Fruit fly (Drosophila melanogaster) whole organism, prepupa: Measurements from ENCODE around the gene JMJD4.

Source experiments
- Blimp-1 ChIP-seq: fragments of 200-800 bp; sonication (Bioruptor generic); optimal IDR thresholded peaks from 3 replicates; lab custom pipeline; 2017; ENCODE audit warnings: missing biosample characterization, missing genetic modification characterization, mild to moderate bottlenecking, moderate library complexity, missing genetic modification reagents
- CG11294 ChIP-seq: fragments of 200-800 bp; sonication (Bioruptor generic); IDR thresholded peaks from 2 replicates; pipeline ENCODE4 v1.3.6; 2022; ENCODE audit warnings: missing biosample characterization, missing genetic modification characterization
- CG15336 ChIP-seq: fragments of 200-800 bp; sonication (Bioruptor generic); IDR thresholded peaks from 2 replicates; pipeline ENCODE4 v1.3.6; 2022; ENCODE audit warnings: missing biosample characterization, missing genetic modification characterization
- CG1621 ChIP-seq: fragments of 200-800 bp; sonication (Bioruptor generic); optimal IDR thresholded peaks from 3 replicates; lab custom pipeline; 2018; ENCODE audit warnings: missing biosample characterization, mild to moderate bottlenecking, missing genetic modification characterization
- CG16779 ChIP-seq: fragments of 200-800 bp; sonication (Bioruptor generic); optimal IDR thresholded peaks from 3 replicates; lab custom pipeline; 2017; ENCODE audit warnings: missing biosample characterization, mild to moderate bottlenecking, missing genetic modification characterization
- CG31627 ChIP-seq: fragments of 200-800 bp; sonication (Bioruptor generic); optimal IDR thresholded peaks from 3 replicates; lab custom pipeline; 2016; ENCODE audit warnings: missing biosample characterization, missing genetic modification characterization
- CG32006 ChIP-seq: fragments of 200-800 bp; sonication (Bioruptor generic); optimal IDR thresholded peaks from 3 replicates; lab custom pipeline; 2017; ENCODE audit warnings: missing biosample characterization, mild to moderate bottlenecking, missing genetic modification characterization
- CG4318 ChIP-seq: fragments of 200-800 bp; sonication (Bioruptor generic); optimal IDR thresholded peaks from 3 replicates; lab custom pipeline; 2017; ENCODE audit warnings: missing biosample characterization, mild to moderate bottlenecking, missing genetic modification characterization
- CG6163 ChIP-seq: fragments of 200-800 bp; sonication (Bioruptor generic); IDR thresholded peaks from 3 replicates; pipeline ENCODE4 v1.3.6; 2022; ENCODE audit warnings: missing biosample characterization, missing genetic modification characterization
- CG6792 ChIP-seq: fragments of 200-800 bp; sonication (Bioruptor generic); optimal IDR thresholded peaks from 3 replicates; lab custom pipeline; 2016; ENCODE audit warnings: missing biosample characterization, missing genetic modification characterization
- CG6854 ChIP-seq: fragments of 200-800 bp; sonication (Bioruptor generic); optimal IDR thresholded peaks from 2 replicates; lab custom pipeline; 2017; ENCODE audit warnings: missing biosample characterization, mild to moderate bottlenecking, missing genetic modification characterization
- CG7368 ChIP-seq: fragments of 200-800 bp; sonication (Bioruptor generic); optimal IDR thresholded peaks from 3 replicates; lab custom pipeline; 2016; ENCODE audit warnings: missing biosample characterization, missing genetic modification characterization
- CG8119 ChIP-seq: fragments of 200-800 bp; sonication (Bioruptor generic); IDR thresholded peaks from 3 replicates; pipeline ENCODE4 v1.3.6; 2022; ENCODE audit warnings: missing biosample characterization, missing genetic modification characterization
- Eip75B ChIP-seq: fragments of 200-800 bp; sonication (Bioruptor generic); optimal IDR thresholded peaks from 3 replicates; lab custom pipeline; 2016; ENCODE audit warnings: missing biosample characterization, missing genetic modification characterization
- Eip78C ChIP-seq: fragments of 200-800 bp; sonication (Bioruptor generic); peaks from one replicate; lab custom pipeline; 2016; ENCODE audit warnings: missing biosample characterization, missing genetic modification characterization
- Eip93F ChIP-seq: fragments of 200-800 bp; sonication (Bioruptor generic); optimal IDR thresholded peaks from 2 replicates; lab custom pipeline; 2016; ENCODE audit warnings: missing biosample characterization, mild to moderate bottlenecking, missing genetic modification characterization
- Gug ChIP-seq: fragments of 200-800 bp; sonication (Bioruptor generic); IDR thresholded peaks from 2 replicates; pipeline ENCODE4 v1.3.6; 2022; ENCODE audit warnings: missing biosample characterization, missing genetic modification characterization
- Hr38 ChIP-seq: sonication (Bioruptor generic); optimal IDR thresholded peaks from 2 replicates; lab custom pipeline; 2016; ENCODE audit warnings: missing biosample characterization, missing genetic modification characterization
- Hr39 ChIP-seq: fragments of 200-800 bp; sonication (Bioruptor generic); optimal IDR thresholded peaks from 2 replicates; lab custom pipeline; 2016; ENCODE audit warnings: missing biosample characterization, missing genetic modification characterization
- Hr4 ChIP-seq: fragments of 200-800 bp; sonication (Bioruptor generic); optimal IDR thresholded peaks from 3 replicates; lab custom pipeline; 2016; ENCODE audit warnings: missing biosample characterization, missing genetic modification characterization
- Lpt ChIP-seq: fragments of 200-800 bp; sonication (Bioruptor generic); optimal IDR thresholded peaks from 3 replicates; lab custom pipeline; 2016; ENCODE audit warnings: missing biosample characterization, missing genetic modification characterization
- OdsH ChIP-seq: fragments of 200-800 bp; sonication (Bioruptor generic); optimal IDR thresholded peaks from 3 replicates; lab custom pipeline; 2016; ENCODE audit warnings: missing biosample characterization, missing genetic modification characterization
- Sox102F ChIP-seq: fragments of 200-800 bp; sonication (Bioruptor generic); optimal IDR thresholded peaks from 2 replicates; lab custom pipeline; 2016; ENCODE audit warnings: missing biosample characterization, mild to moderate bottlenecking, missing genetic modification characterization
- Sox14 ChIP-seq: fragments of 200-800 bp; sonication (Bioruptor generic); optimal IDR thresholded peaks from 3 replicates; lab custom pipeline; 2016; ENCODE audit warnings: missing biosample characterization, missing genetic modification characterization
- Sox15 ChIP-seq: fragments of 200-800 bp; sonication (Bioruptor generic); optimal IDR thresholded peaks from 3 replicates; lab custom pipeline; 2016; ENCODE audit warnings: missing biosample characterization, missing genetic modification characterization
- achi ChIP-seq: fragments of 200-800 bp; sonication (Bioruptor generic); optimal IDR thresholded peaks from 3 replicates; lab custom pipeline; 2016; ENCODE audit warnings: missing biosample characterization, missing genetic modification characterization
- acj6 ChIP-seq: fragments of 200-800 bp; sonication (Bioruptor generic); optimal IDR thresholded peaks from 3 replicates; lab custom pipeline; 2016; ENCODE audit warnings: missing biosample characterization, missing genetic modification characterization
- cyc ChIP-seq: fragments of 200-800 bp; sonication (Bioruptor generic); optimal IDR thresholded peaks from 3 replicates; lab custom pipeline; 2016; ENCODE audit warnings: missing biosample characterization, missing genetic modification characterization
- dsx ChIP-seq: fragments of 200-800 bp; optimal IDR thresholded peaks from 3 replicates; lab custom pipeline; 2019; ENCODE audit warnings: missing biosample characterization, mild to moderate bottlenecking, missing genetic modification characterization, moderate library complexity; ENCODE audit not compliant: poor library complexity, severe bottlenecking
- fd59A ChIP-seq: fragments of 200-800 bp; sonication (Bioruptor generic); optimal IDR thresholded peaks from 2 replicates; lab custom pipeline; 2017; ENCODE audit warnings: missing biosample characterization, mild to moderate bottlenecking, missing genetic modification characterization, missing genetic modification reagents
- fd85E ChIP-seq: fragments of 200-800 bp; sonication (Bioruptor generic); optimal IDR thresholded peaks from 3 replicates; lab custom pipeline; 2016; ENCODE audit warnings: missing biosample characterization, missing genetic modification characterization
- fkh ChIP-seq: fragments of 200-800 bp; sonication (Bioruptor generic); optimal IDR thresholded peaks from 3 replicates; lab custom pipeline; 2017; ENCODE audit warnings: missing biosample characterization, mild to moderate bottlenecking, missing genetic modification characterization, moderate library complexity
- lz ChIP-seq: fragments of 200-800 bp; sonication (Bioruptor generic); optimal IDR thresholded peaks from 3 replicates; lab custom pipeline; 2016; ENCODE audit warnings: missing biosample characterization, missing genetic modification characterization
- net ChIP-seq: fragments of 200-800 bp; sonication (Bioruptor generic); optimal IDR thresholded peaks from 3 replicates; lab custom pipeline; 2016; ENCODE audit warnings: missing biosample characterization, missing genetic modification characterization
- spab ChIP-seq: fragments of 200-800 bp; sonication (Bioruptor generic); optimal IDR thresholded peaks from 2 replicates; lab custom pipeline; 2017; ENCODE audit warnings: missing biosample characterization, mild to moderate bottlenecking, missing genetic modification characterization, missing genetic modification reagents
- ss ChIP-seq, 2 experiments: fragments of 200-800 bp; sonication (Bioruptor generic); optimal IDR thresholded peaks; 2 replicates in 1 of 2; 3 replicates in 1 of 2; lab custom pipeline; 2017 to 2018; ENCODE audit warnings: mild to moderate bottlenecking in 2 of 2, missing biosample characterization in 2 of 2, missing genetic modification characterization in 2 of 2, moderate library complexity in 1 of 2
- svp ChIP-seq: fragments of 200-800 bp; sonication (Bioruptor generic); peaks from one replicate; lab custom pipeline; 2016; ENCODE audit warnings: missing biosample characterization, missing genetic modification characterization
- vri ChIP-seq: fragments of 200-800 bp; sonication (Bioruptor generic); optimal IDR thresholded peaks from 3 replicates; lab custom pipeline; 2016; ENCODE audit warnings: missing biosample characterization, mild to moderate bottlenecking, missing genetic modification characterization

The JMJD4 gene

dm6 chr2L:18145253-18145652, 13.8 kb downstream of the JMJD4 start (continued):
- TF ChIP-seq cyc (GFP tag; lab: Kevin White, UChicago) (peak; percentile 93), lz (GFP tag; lab: Kevin White, UChicago) (peak; percentile 93), achi (GFP tag; lab: Kevin White, UChicago) (peak; percentile 91), CG16779 (tag; lab: Kevin White, UChicago) (peak; percentile 70), Eip93F (GFP tag; lab: Kevin White, UChicago) (peak; percentile 81), dsx (GFP tag; lab: Kevin White, UChicago) (peak; percentile 89), CG32006 (GFP tag; lab: Kevin White, UChicago) (peak; percentile 82), Eip75B (GFP tag; lab: Kevin White, UChicago) (peak; percentile 91), ss (GFP tag; optimal IDR thresholded peaks at IDR 0.05; lab: Kevin White, UChicago) (peak; percentile 86 to 93), fd59A (GFP tag; lab: Kevin White, UChicago) (peak; percentile 87), Gug (GFP tag; lab: Robert Waterston, UW) (peak; percentile 62), Sox14 (GFP tag; lab: Kevin White, UChicago) (peak; percentile 93), CG1621 (tag; lab: Kevin White, UChicago) (peak; percentile 89), CG6163 (GFP tag; lab: Robert Waterston, UW) (peak; percentile 96), Sox102F (GFP tag; lab: Kevin White, UChicago) (peak; percentile 94), CG6792 (GFP tag; lab: Kevin White, UChicago) (peak; percentile 95), CG15336 (GFP tag; lab: Robert Waterston, UW) (peak; percentile 81), Hr38 (no peak), net (GFP tag; lab: Kevin White, UChicago) (peak; percentile 87), acj6 (GFP tag; lab: Kevin White, UChicago) (peak; percentile 95), Eip78C (GFP tag; lab: Kevin White, UChicago) (peak; percentile 97), Blimp-1 (GFP tag; lab: Kevin White, UChicago) (peak; percentile 75), CG7368 (GFP tag; lab: Kevin White, UChicago) (peak; percentile 90), OdsH (GFP tag; lab: Kevin White, UChicago) (peak; percentile 92), Hr4 (GFP tag; lab: Kevin White, UChicago) (peak; percentile 84), CG4318 (GFP tag; lab: Kevin White, UChicago) (peak; percentile 61), Lpt (GFP tag; lab: Kevin White, UChicago) (peak; percentile 78), CG31627 (peak; percentile 94), Hr39 (GFP tag; lab: Kevin White, UChicago) (peak; percentile 94), spab (GFP tag; lab: Kevin White, UChicago) (peak; percentile 87), CG6854 (GFP tag; lab: Kevin White, UChicago) (peak; percentile 86), CG8119 (peak; percentile 85), Sox15 (GFP tag; lab: Kevin White, UChicago) (peak; percentile 90)

dm6 chr2L:18144268-18144834, 14.7 kb downstream of the JMJD4 start:
- TF ChIP-seq vri (GFP tag; lab: Kevin White, UChicago) (peak; percentile 10), fkh (GFP tag; lab: Kevin White, UChicago) (peak; percentile 26), Sox102F (GFP tag; lab: Kevin White, UChicago) (no peak), Hr39 (GFP tag; lab: Kevin White, UChicago) (no peak), CG11294 (no peak), ss (GFP tag; optimal IDR thresholded peaks at IDR 0.05; lab: Kevin White, UChicago) (no peak)
- TF ChIP-seq, all 60 proteins: peak for 2

DNA sequence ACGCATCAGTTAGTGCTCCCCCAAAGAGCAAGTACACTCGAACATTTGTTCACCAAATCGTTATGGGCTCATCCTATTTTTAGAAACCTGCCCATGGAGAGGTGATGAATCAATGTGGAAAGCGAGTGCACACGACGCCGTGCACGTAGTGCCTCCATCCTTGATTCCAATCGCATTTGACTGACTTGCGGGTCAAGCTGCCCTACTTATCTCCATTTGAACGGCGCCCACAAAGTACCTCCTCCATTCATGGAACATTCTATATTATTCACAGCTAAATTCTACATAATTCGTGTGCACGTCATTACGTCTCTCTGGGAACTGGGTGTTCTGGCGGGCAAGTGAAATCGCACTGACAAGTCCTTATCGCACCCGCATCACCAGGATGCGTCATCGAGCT, 15.9 kb downstream of the JMJD4 start:
- no peak for TF ChIP-seq CG6792 (GFP tag; lab: Kevin White, UChicago)
- peak; percentile 91 for TF ChIP-seq svp (GFP tag; lab: Kevin White, UChicago)
- no peak for TF ChIP-seq fd85E (GFP tag; lab: Kevin White, UChicago)
- TF ChIP-seq lz (GFP tag; lab: Kevin White, UChicago) = no peak
- TF ChIP-seq CG6854 (GFP tag; lab: Kevin White, UChicago) = no peak
